Fruit fly (Drosophila melanogaster): ENCODE measurements around the gene twe.
A peak's percentile ranks its signal among the peaks of the same experiment; 100 is the strongest.

Gene twe

dm6 chr2L:16270667-16271485, 9.2 kb upstream of the twe start (continued):
- TF ChIP-seq eg (GFP tag; IDR thresholded peaks at IDR 0.05) (no peak), dac (GFP tag; optimal IDR thresholded peaks at IDR 0.05) (no peak), topi (GFP tag; optimal IDR thresholded peaks at IDR 0.05) (peak; percentile 41), CG6792 (GFP tag; optimal IDR thresholded peaks at IDR 0.05) (no peak), CG8632 (GFP tag; optimal IDR thresholded peaks at IDR 0.05) (no peak), salr (GFP tag; optimal IDR thresholded peaks at IDR 0.05) (no peak), CG4318 (GFP tag; optimal IDR thresholded peaks at IDR 0.05) (no peak), CG34406 (GFP tag; optimal IDR thresholded peaks at IDR 0.05) (no peak), CG11902 (GFP tag; optimal IDR thresholded peaks at IDR 0.05) (no peak)

- TF ChIP-seq Blimp-1 (GFP tag; optimal IDR thresholded peaks at IDR 0.05) (peak; percentile 67), Met (GFP tag; optimal IDR thresholded peaks at IDR 0.05) (peak; percentile 71), Eip93F (GFP tag; optimal IDR thresholded peaks at IDR 0.05) (peak; percentile 52), Hr4 (GFP tag; optimal IDR thresholded peaks at IDR 0.05) (peak; percentile 6), CG3032 (tag; optimal IDR thresholded peaks at IDR 0.05) (peak; percentile 32), CG9139 (GFP tag; optimal IDR thresholded peaks at IDR 0.05) (peak; percentile 80), CG15336 (GFP tag; IDR thresholded peaks at IDR 0.05) (no peak), dac (GFP tag; optimal IDR thresholded peaks at IDR 0.05) (no peak), CG6792 (GFP tag; optimal IDR thresholded peaks at IDR 0.05) (peak; percentile 74), Lpt (GFP tag; optimal IDR thresholded peaks at IDR 0.05) (peak; percentile 79), vri (GFP tag; optimal IDR thresholded peaks at IDR 0.05) (peak; percentile 97), Ets96B (tag; optimal IDR thresholded peaks at IDR 0.05) (peak; percentile 53), Eip78C (GFP tag) (peak; percentile 91), CG34406 (GFP tag; optimal IDR thresholded peaks at IDR 0.05) (peak; percentile 74), esn (GFP tag; optimal IDR thresholded peaks at IDR 0.05) (peak; percentile 78), Sox102F (GFP tag; optimal IDR thresholded peaks at IDR 0.05) (peak; percentile 78), Sox15 (GFP tag; optimal IDR thresholded peaks at IDR 0.05) (no peak), CG6808 (GFP tag; optimal IDR thresholded peaks at IDR 0.05) (peak; percentile 71), acj6 (GFP tag; optimal IDR thresholded peaks at IDR 0.05) (peak; percentile 34), dsx (GFP tag; optimal IDR thresholded peaks at IDR 0.05; ENCODE audit: poor library complexity, severe bottlenecking) (peak; percentile 61), CG3919 (GFP tag; optimal IDR thresholded peaks at IDR 0.05) (peak; percentile 82), net (GFP tag; optimal IDR thresholded peaks at IDR 0.05) (peak; percentile 52), OdsH (GFP tag; optimal IDR thresholded peaks at IDR 0.05) (peak; percentile 13), fkh (GFP tag; optimal IDR thresholded peaks at IDR 0.05) (peak; percentile 91), CG7368 (GFP tag; optimal IDR thresholded peaks at IDR 0.05) (peak; percentile 84), Hr39 (GFP tag; optimal IDR thresholded peaks at IDR 0.05) (no peak), CG32006 (GFP tag; optimal IDR thresholded peaks at IDR 0.05) (peak; percentile 2), topi (GFP tag; optimal IDR thresholded peaks at IDR 0.05) (peak; percentile 73), svp (GFP tag) (no peak), Hr38 (GFP tag; optimal IDR thresholded peaks at IDR 0.05) (no peak), achi (GFP tag; optimal IDR thresholded peaks at IDR 0.05) (peak; percentile 65), Sox14 (GFP tag; optimal IDR thresholded peaks at IDR 0.05) (no peak), CG16779 (tag; optimal IDR thresholded peaks at IDR 0.05) (peak; percentile 79), Eip75B (GFP tag; optimal IDR thresholded peaks at IDR 0.05) (peak; percentile 70), Gug (GFP tag; IDR thresholded peaks at IDR 0.05) (no peak), pdm3 (GFP tag; optimal IDR thresholded peaks at IDR 0.05) (peak; percentile 31), spab (GFP tag; optimal IDR thresholded peaks at IDR 0.05) (peak; percentile 61), CG11294 (GFP tag; IDR thresholded peaks at IDR 0.05) (no peak), CG1621 (tag; optimal IDR thresholded peaks at IDR 0.05) (peak; percentile 70), CG8632 (GFP tag; optimal IDR thresholded peaks at IDR 0.05) (peak; percentile 38), fd85E (GFP tag; optimal IDR thresholded peaks at IDR 0.05) (peak; percentile 60), Smox (GFP tag; optimal IDR thresholded peaks at IDR 0.05) (peak; percentile 57)
These were observed 7.8 kb upstream of the twe start for dm6 chr2L:16269232-16270134.

Data from whole organism, prepupa.